Worm (Caenorhabditis elegans) whole organism, young adult: Measurements from ENCODE around the gene F28F8.9.

Experiments
- T26A5.8 ChIP-seq: sonication (generic microtip); optimal IDR thresholded peaks from 2 replicates; lab custom pipeline; 2016; ENCODE audit warnings: missing genetic modification characterization, missing compliant biosample characterization
- Y67H2A.10 ChIP-seq: fragments of 200-800 bp; sonication (Bioruptor generic); conservative IDR thresholded peaks from 2 replicates; pipeline ENCODE4 v1.3.6; 2022; ENCODE audit warnings: missing genetic modification reagents, missing genetic modification characterization, missing compliant biosample characterization
- ama-1 ChIP-seq, 3 experiments: fragments of 150-350 bp in 1 of 3; sonication (generic microtip) in 2 of 3; optimal IDR thresholded peaks; 2 replicates each; lab custom pipeline; 2014 to 2018; ENCODE audit warnings: missing biosample characterization in 2 of 3, missing genetic modification characterization in 2 of 3, missing genetic modification reagents in 2 of 3
- ceh-27 ChIP-seq: fragments of 200-800 bp; sonication (Bioruptor generic); optimal IDR thresholded peaks from 2 replicates; lab custom pipeline; 2018; ENCODE audit warnings: mild to moderate bottlenecking, missing genetic modification characterization, moderate library complexity, missing compliant biosample characterization
- die-1 ChIP-seq: sonication (generic microtip); optimal IDR thresholded peaks from 2 replicates; lab custom pipeline; 2016; ENCODE audit warnings: missing genotype, mild to moderate bottlenecking, missing genetic modification characterization, missing compliant biosample characterization
- dpl-1 ChIP-seq: fragments of 150-350 bp; optimal IDR thresholded peaks from 2 replicates; lab custom pipeline; 2014; ENCODE audit warnings: missing biosample characterization, missing genetic modification reagents, missing genetic modification characterization
- lsy-27 ChIP-seq: sonication (generic microtip); optimal IDR thresholded peaks from 2 replicates; lab custom pipeline; 2017; ENCODE audit warnings: missing genetic modification characterization, mild to moderate bottlenecking, missing compliant biosample characterization, antibody characterized with exemption, missing genotype, borderline replicate concordance; ENCODE audit not compliant: insufficient read depth
- mxl-1 ChIP-seq: sonication (generic microtip); optimal IDR thresholded peaks from 2 replicates; lab custom pipeline; 2016; ENCODE audit warnings: missing genetic modification characterization, missing compliant biosample characterization
- nfya-1 ChIP-seq: sonication (generic microtip); optimal IDR thresholded peaks from 2 replicates; lab custom pipeline; 2017; ENCODE audit warnings: antibody characterized with exemption, missing compliant biosample characterization, missing genetic modification characterization, borderline replicate concordance; ENCODE audit not compliant: insufficient read depth
- nhr-90 ChIP-seq: sonication (generic microtip); optimal IDR thresholded peaks from 2 replicates; lab custom pipeline; 2016; ENCODE audit warnings: missing genotype, mild to moderate bottlenecking, missing genetic modification characterization, missing compliant biosample characterization
- zfh-2 ChIP-seq: fragments of 200-800 bp; sonication (Bioruptor generic); conservative IDR thresholded peaks from 2 replicates; pipeline ENCODE4 v1.3.6; 2022; ENCODE audit warnings: missing genetic modification reagents, missing genetic modification characterization, missing compliant biosample characterization

DNA sequence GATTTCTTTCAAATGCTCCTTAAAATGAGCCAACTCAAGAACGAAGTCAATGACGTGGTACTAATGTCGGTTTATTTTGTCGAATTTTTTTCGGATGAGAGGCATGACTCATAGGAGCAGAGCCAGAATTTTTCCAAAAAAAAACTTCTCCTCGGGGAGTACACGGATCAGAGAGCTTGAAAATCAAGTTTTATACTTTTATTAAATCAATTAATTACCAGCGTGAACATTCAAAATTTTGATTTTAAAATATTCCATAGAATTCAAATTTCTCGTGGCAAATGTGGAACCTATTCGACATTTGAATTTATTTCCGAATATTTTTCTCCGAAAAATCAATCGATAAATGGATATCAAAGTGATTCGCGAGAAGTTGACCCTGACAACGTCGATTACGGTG, 42.2 kb downstream of the F28F8.9 start, which contains the start of gene F21A3.4:
- TF ChIP-seq mxl-1 (tag; lab: Kevin White, UChicago) (no peak), ceh-27 (GFP tag; lab: Kevin White, UChicago) (no peak), lsy-27 (tag; lab: Kevin White, UChicago) (no peak), die-1 (tag; lab: Kevin White, UChicago) (no peak), nfya-1 (tag; lab: Kevin White, UChicago) (no peak), nhr-90 (tag; lab: Kevin White, UChicago) (no peak), T26A5.8 (tag; lab: Kevin White, UChicago) (no peak), Y67H2A.10 (no peak), zfh-2 (GFP tag; lab: Robert Waterston, UW) (no peak), dpl-1 (GFP tag; lab: Kevin White, UChicago) (no peak), ama-1 (optimal IDR thresholded peaks at IDR 0.05; lab: Kevin White, UChicago) (no peak), ama-1 (GFP tag; optimal IDR thresholded peaks at IDR 0.05; lab: Kevin White, UChicago) (no peak)
